Worm (Caenorhabditis elegans): ENCODE data around the gene K08E4.2.

Gene K08E4.2

DNA sequence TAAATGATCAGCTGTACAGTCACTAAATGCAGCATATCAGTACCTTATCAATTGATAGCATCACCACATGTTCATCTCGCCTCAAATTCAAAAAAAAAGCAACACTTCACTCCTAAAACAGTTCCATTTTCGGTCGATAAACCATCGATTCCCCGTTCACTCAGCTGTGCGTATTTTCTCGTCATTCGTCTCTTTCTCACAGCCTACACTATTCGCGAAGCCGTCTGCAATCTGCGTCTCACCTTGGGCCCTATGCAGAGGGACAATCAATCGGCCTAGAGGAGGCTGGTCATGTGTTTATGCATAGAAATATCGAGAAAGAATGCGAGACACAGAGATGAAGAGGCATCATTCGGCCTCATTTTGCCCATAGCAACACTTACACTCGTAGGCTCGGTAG lies 24.1 kb downstream of the K08E4.2 start (continued):
- TF ChIP-seq chd-7 (tag; optimal IDR thresholded peaks at IDR 0.05) (peak; percentile 84), Y67H2A.10 (GFP tag; conservative IDR thresholded peaks at IDR 0.05) (no peak; the same call in 1 of the 2 replicates), F22D6.2 (tag; optimal IDR thresholded peaks at IDR 0.05) (peak; percentile 71), fkh-3 (tag; optimal IDR thresholded peaks at IDR 0.05) (peak; percentile 52), ekl-4 (GFP tag; IDR thresholded peaks at IDR 0.05) (peak; percentile 80), Y79H2A.3 (GFP tag; conservative IDR thresholded peaks at IDR 0.05) (no peak), Y56A3A.18 (GFP tag; IDR thresholded peaks at IDR 0.05) (peak; percentile 50; the same call in 1 of the 2 replicates), ztf-28 (GFP tag; IDR thresholded peaks at IDR 0.05) (no peak), Y95B8A.8 (GFP tag; IDR thresholded peaks at IDR 0.05) (peak; percentile 48; the same call in 1 of the 2 replicates), sdz-38 (tag; optimal IDR thresholded peaks at IDR 0.05) (no peak), C17E4.6 (GFP tag; IDR thresholded peaks at IDR 0.05) (peak; percentile 44; the same call in 1 of the 2 replicates)

DNA sequence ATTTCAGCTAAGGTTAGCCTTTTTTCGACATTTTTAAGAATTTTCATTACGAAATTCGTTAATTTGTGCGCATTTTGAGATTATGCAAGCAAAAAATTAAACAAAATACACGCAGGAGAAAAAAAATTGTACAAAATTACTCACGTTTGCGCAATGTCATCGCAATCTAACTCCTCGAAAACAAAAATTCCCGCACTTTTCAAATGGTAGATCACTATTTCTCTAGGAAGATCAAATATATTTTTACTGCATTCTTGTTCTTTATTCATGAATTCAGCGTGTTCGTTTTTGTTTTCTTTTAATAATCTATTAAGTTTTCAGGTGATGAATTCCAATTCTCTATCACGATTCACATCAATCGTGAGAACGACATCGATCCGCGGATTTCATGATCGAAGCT lies 25.5 kb downstream of the K08E4.2 start, which contains the start of the genes T12G3.6 and mrpl-51:
TSS of gene T12G3.6 (minus strand) at position 269 of the 400 bp plus-strand sequence.
TSS of gene mrpl-51 (plus strand) at position 322 of the 400 bp plus-strand sequence.
- TF ChIP-seq madf-6 (GFP tag; IDR thresholded peaks at IDR 0.05) (peak; percentile 78), nfya-2 (GFP tag; IDR thresholded peaks at IDR 0.05) (no peak), snpc-1.3 (tag; optimal IDR thresholded peaks at IDR 0.05; ENCODE audit: insufficient read depth) (no peak), D2030.7 (GFP tag; IDR thresholded peaks at IDR 0.05) (peak; percentile 22; the same call in 1 of the 2 replicates), xnd-1 (tag; optimal IDR thresholded peaks at IDR 0.05) (peak; percentile 45), efl-1 (GFP tag; optimal IDR thresholded peaks at IDR 0.05) (peak; percentile 73), lin-54 (GFP tag; optimal IDR thresholded peaks at IDR 0.05) (peak; percentile 21), madf-8 (GFP tag; conservative IDR thresholded peaks at IDR 0.05) (peak; percentile 36), hsf-1 (GFP tag; IDR thresholded peaks at IDR 0.05) (no peak)

- TF ChIP-seq F23B12.7 (tag; optimal IDR thresholded peaks at IDR 0.05; ENCODE audit: insufficient read depth) (peak; percentile 46), lsl-1 (GFP tag; optimal IDR thresholded peaks at IDR 0.05) (peak; percentile 26), madf-3 (GFP tag; IDR thresholded peaks at IDR 0.05) (0 out of 2 replicates have a peak, but pooled peaks have one; percentile 61), madf-6 (GFP tag; IDR thresholded peaks at IDR 0.05) (0 out of 2 replicates have a peak, but pooled peaks have one; percentile 57), lin-54 (GFP tag; optimal IDR thresholded peaks at IDR 0.05) (peak; percentile 38), lin-35 (GFP tag; optimal IDR thresholded peaks at IDR 0.05) (peak in 1 of 3 experiments; percentile 32), B0336.3 (GFP tag; IDR thresholded peaks at IDR 0.05) (peak; percentile 29; the same call in 1 of the 2 replicates), egl-44 (GFP tag; IDR thresholded peaks at IDR 0.05) (no peak), dpl-1 (GFP tag; optimal IDR thresholded peaks at IDR 0.05) (peak; percentile 27), ztf-18 (tag; optimal IDR thresholded peaks at IDR 0.05) (no peak), hrde-1 (tag; optimal IDR thresholded peaks at IDR 0.05; ENCODE audit: borderline replicate concordance) (no peak), mcd-1 (GFP tag; IDR thresholded peaks at IDR 0.05) (0 out of 2 replicates have a peak, but pooled peaks have one; percentile 8), Y79H2A.3 (GFP tag; conservative IDR thresholded peaks at IDR 0.05) (no peak), efl-1 (GFP tag; optimal IDR thresholded peaks at IDR 0.05) (peak; percentile 28), cebp-1 (GFP tag; IDR thresholded peaks at IDR 0.05) (no peak), cebp-1 (tag; optimal IDR thresholded peaks at IDR 0.05) (peak; percentile 7)
These were observed 26.7 kb downstream of the K08E4.2 start, which contains the start of gene T12G3.11 for ce11 chrIV:12029722-12030182. T12G3.11 (minus strand) TSS chrIV:12029772.

DNA sequence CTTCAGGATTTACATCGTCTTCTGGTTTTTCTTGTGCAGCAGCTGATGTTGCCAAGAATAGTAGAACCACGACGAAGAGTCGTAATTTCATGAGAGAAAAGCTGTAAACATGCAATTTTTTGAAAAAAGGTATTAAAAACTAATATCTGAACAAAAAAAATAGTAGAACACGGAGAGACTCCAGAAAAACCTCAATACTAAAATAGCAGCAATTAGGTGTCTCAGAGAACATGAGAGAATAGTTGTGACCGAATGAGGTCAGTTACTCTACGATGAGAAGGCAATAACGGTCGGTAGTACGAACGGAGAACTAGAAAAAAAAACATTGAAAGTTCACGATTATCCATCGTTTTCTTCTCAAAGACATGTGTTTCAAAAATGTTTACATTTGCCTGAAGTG lies 27.4 kb downstream of the K08E4.2 start, which contains the start of gene tgn-38:
TSS of gene tgn-38 (minus strand) at position 101 of the 400 bp plus-strand sequence.
- TF ChIP-seq ama-1 (optimal IDR thresholded peaks at IDR 0.05) (no peak), ama-1 (GFP tag; optimal IDR thresholded peaks at IDR 0.05) (no peak), ztf-3 (GFP tag; optimal IDR thresholded peaks at IDR 0.05) (no peak), bed-1 (GFP tag; IDR thresholded peaks at IDR 0.05) (no peak), mes-4 (tag; optimal IDR thresholded peaks at IDR 0.05) (no peak), egl-18 (GFP tag; IDR thresholded peaks at IDR 0.05) (no peak), ets-4 (GFP tag; optimal IDR thresholded peaks at IDR 0.05) (no peak), lag-1 (GFP tag; IDR thresholded peaks at IDR 0.05) (no peak)
